Fruit fly (Drosophila melanogaster): ENCODE data around the gene pigeon.

Gene pigeon

DNA sequence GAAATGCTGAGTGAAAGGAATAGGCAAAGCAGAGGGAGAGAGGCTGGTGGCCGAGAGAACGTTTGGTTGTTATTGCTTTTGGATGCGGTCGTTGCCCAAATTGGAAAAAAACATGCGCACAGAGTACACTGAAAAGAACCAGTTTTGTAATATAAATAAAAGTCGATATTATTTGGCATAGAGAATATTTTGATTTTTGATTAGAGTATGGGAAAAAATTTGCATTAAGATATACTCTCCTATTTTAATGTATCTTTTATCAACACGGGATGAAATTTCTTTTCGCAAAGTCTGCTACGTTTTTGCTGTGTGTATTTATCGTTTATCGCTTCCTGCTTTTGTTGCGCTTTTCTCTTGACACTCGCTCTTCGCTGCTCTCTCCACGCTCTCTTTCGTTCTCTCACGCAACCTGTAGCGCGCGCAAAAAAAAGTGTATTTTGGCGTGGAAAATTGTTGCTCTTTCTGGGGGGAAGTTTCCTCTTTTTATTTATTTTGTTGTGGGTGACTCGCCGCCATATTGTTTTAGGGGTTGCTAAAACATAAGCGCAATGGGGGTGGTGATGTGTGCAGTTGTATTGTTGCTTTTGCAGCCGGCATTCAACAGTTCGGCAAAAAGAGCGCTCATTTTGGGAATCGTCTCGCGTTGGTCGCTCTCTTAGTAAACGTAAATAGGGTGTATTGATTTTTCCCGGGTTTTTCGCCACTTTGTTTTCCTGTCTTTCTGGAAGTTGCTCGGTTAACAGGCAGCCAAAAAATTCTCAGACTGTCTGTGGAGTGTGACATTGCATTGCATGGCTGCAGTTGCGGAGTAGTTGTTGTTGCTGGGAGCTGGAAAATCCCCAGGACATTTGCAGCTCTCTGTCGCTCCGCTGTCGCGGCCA is 20.7 kb upstream of the pigeon start (continued):
- TF ChIP-seq B-H2 (GFP tag; optimal IDR thresholded peaks at IDR 0.05) (peak; percentile 84), CG2712 (tag; optimal IDR thresholded peaks at IDR 0.05) (peak; percentile 98), CG13775 (GFP tag; optimal IDR thresholded peaks at IDR 0.05) (peak; percentile 93), unc-4 (GFP tag; IDR thresholded peaks at IDR 0.05; ENCODE audit: partially characterized antibody) (0 out of 2 replicates have a peak, but pooled peaks have one; percentile 13), CG18011 (GFP tag; optimal IDR thresholded peaks at IDR 0.05) (peak; percentile 85), ap (GFP tag; IDR thresholded peaks at IDR 0.05) (peak; percentile 95), Dll (GFP tag; IDR thresholded peaks at IDR 0.05; ENCODE audit: partially characterized antibody) (peak; percentile 17; the same call in 1 of the 4 replicates), CG15073 (GFP tag; optimal IDR thresholded peaks at IDR 0.05) (peak; percentile 82), CG10366 (GFP tag; IDR thresholded peaks at IDR 0.05) (peak; percentile 97), cas (GFP tag; IDR thresholded peaks at IDR 0.05) (peak; percentile 94), sens-2 (GFP tag; IDR thresholded peaks at IDR 0.05) (peak; percentile 92), az2 (GFP tag; optimal IDR thresholded peaks at IDR 0.05) (peak; percentile 95), CG34224 (GFP tag; IDR thresholded peaks at IDR 0.05; ENCODE audit: partially characterized antibody) (no peak), CG5245 (GFP tag; optimal IDR thresholded peaks at IDR 0.05) (peak; percentile 95), CG7987 (GFP tag; optimal IDR thresholded peaks at IDR 0.05) (peak; percentile 86), CG4424 (GFP tag; optimal IDR thresholded peaks at IDR 0.05) (peak; percentile 98), CG17359 (tag; optimal IDR thresholded peaks at IDR 0.05) (peak; percentile 99), CG8765 (GFP tag; IDR thresholded peaks at IDR 0.05) (peak; percentile 92), Dad (GFP tag; optimal IDR thresholded peaks at IDR 0.05) (peak; percentile 87), CG6765 (GFP tag; optimal IDR thresholded peaks at IDR 0.05) (peak; percentile 91), Tbp (GFP tag; optimal IDR thresholded peaks at IDR 0.05) (no peak), CG2129 (GFP tag; IDR thresholded peaks at IDR 0.05; ENCODE audit: partially characterized antibody) (no peak), vnd (GFP tag; IDR thresholded peaks at IDR 0.05; ENCODE audit: partially characterized antibody) (no peak), row (GFP tag; IDR thresholded peaks at IDR 0.05) (peak; percentile 98), CG30020 (tag; optimal IDR thresholded peaks at IDR 0.05) (peak; percentile 79), CG11695 (GFP tag; IDR thresholded peaks at IDR 0.05) (peak; percentile 98), PHDP (tag; optimal IDR thresholded peaks at IDR 0.05) (peak; percentile 97), tx (GFP tag; optimal IDR thresholded peaks at IDR 0.05) (peak; percentile 88), CG32772 (GFP tag; IDR thresholded peaks at IDR 0.05) (peak; percentile 98), CG2120 (GFP tag; optimal IDR thresholded peaks at IDR 0.05) (peak; percentile 97), grau (tag; optimal IDR thresholded peaks at IDR 0.05) (peak; percentile 96), ATbp (GFP tag; optimal IDR thresholded peaks at IDR 0.05) (peak; percentile 97), MTF-1 (GFP tag; optimal IDR thresholded peaks at IDR 0.05; ENCODE audit: borderline replicate concordance) (peak; percentile 95), ham (GFP tag; IDR thresholded peaks at IDR 0.05) (peak; percentile 84; the same call in 1 of the 2 replicates), mld (GFP tag; IDR thresholded peaks at IDR 0.05; ENCODE audit: partially characterized antibody) (no peak), Doc3 (GFP tag; IDR thresholded peaks at IDR 0.05; ENCODE audit: partially characterized antibody) (no peak), abd-A (tag; optimal IDR thresholded peaks at IDR 0.05) (peak; percentile 97), CG13624 (GFP tag; optimal IDR thresholded peaks at IDR 0.05) (peak; percentile 97), CG7786 (GFP tag; optimal IDR thresholded peaks at IDR 0.05) (peak; percentile 89), CG5953 (GFP tag; IDR thresholded peaks at IDR 0.05) (peak; percentile 92), CG4282 (GFP tag; optimal IDR thresholded peaks at IDR 0.05) (peak; percentile 78), CG1792 (GFP tag; optimal IDR thresholded peaks at IDR 0.05) (peak; percentile 94), CG9437 (GFP tag; optimal IDR thresholded peaks at IDR 0.05) (peak; percentile 87), wdn (GFP tag; IDR thresholded peaks at IDR 0.05) (peak; percentile 94), sisA (GFP tag; IDR thresholded peaks at IDR 0.05) (peak; percentile 96), CG9817 (tag; optimal IDR thresholded peaks at IDR 0.05) (peak; percentile 90), otp (GFP tag; IDR thresholded peaks at IDR 0.05) (peak; percentile 97), br (optimal IDR thresholded peaks at IDR 0.05) (no peak), tin (GFP tag; optimal IDR thresholded peaks at IDR 0.05) (peak; percentile 97)
